Fruit fly (Drosophila melanogaster) whole organism, embryonic: ENCODE measurements around the gene CG33160.

ENCODE experiments used
- Atf6 ChIP-seq: fragments of 200-800 bp; sonication (Bioruptor generic); IDR thresholded peaks from 2 replicates; pipeline ENCODE4 v1.3.6; 2022; ENCODE audit warnings: missing biosample characterization, missing genetic modification characterization
- CG10431 ChIP-seq: fragments of 200-800 bp; sonication (Bioruptor generic); optimal IDR thresholded peaks from 3 replicates; lab custom pipeline; 2018; ENCODE audit warnings: missing biosample characterization, mild to moderate bottlenecking, missing genetic modification characterization
- CG14860 ChIP-seq: fragments of 200-800 bp; sonication (Bioruptor generic); IDR thresholded peaks from 3 replicates; pipeline ENCODE4 v1.3.6; 2022; ENCODE audit warnings: missing biosample characterization, missing genetic modification characterization; ENCODE audit not compliant: partially characterized antibody
- CG6689 ChIP-seq: fragments of 200-800 bp; sonication (Bioruptor generic); IDR thresholded peaks from 2 replicates; pipeline ENCODE4 v1.3.6; 2022; ENCODE audit warnings: missing biosample characterization, missing genetic modification characterization
- Doc3 ChIP-seq: fragments of 200-800 bp; sonication (Bioruptor generic); IDR thresholded peaks from 3 replicates; pipeline ENCODE4 v1.3.6; 2022; ENCODE audit warnings: missing biosample characterization, missing genetic modification characterization; ENCODE audit not compliant: partially characterized antibody
- cad ChIP-seq: fragments of >200 bp; optimal IDR thresholded peaks from 2 replicates; lab custom pipeline; 2017; ENCODE audit warnings: missing biosample characterization, missing genetic modification characterization
- klu ChIP-seq: fragments of 200-800 bp; sonication (Bioruptor generic); IDR thresholded peaks from 2 replicates; pipeline ENCODE4 v1.3.6; 2022; ENCODE audit warnings: missing biosample characterization, missing genetic modification characterization

- no peak for TF ChIP-seq Atf6 (GFP tag; lab: Robert Waterston, UW)
- no peak for TF ChIP-seq Doc3 (GFP tag; lab: Robert Waterston, UW)
- no peak for TF ChIP-seq CG6689 (GFP tag; lab: Robert Waterston, UW)
- TF ChIP-seq klu (GFP tag; lab: Robert Waterston, UW): no peak
- no peak for TF ChIP-seq CG14860 (GFP tag; lab: Robert Waterston, UW)
- TF ChIP-seq cad (GFP tag; lab: Kevin White, UChicago): no peak
- TF ChIP-seq CG10431 (GFP tag; lab: Kevin White, UChicago): no peak
These were observed 38.3 kb upstream of the CG33160 start, which contains the start of gene CG12078 for dm6 chr3L:3244244-3245144.
